Worm (Caenorhabditis elegans) whole organism, L3 larva: ENCODE measurements around the gene nsy-7.

Experiments
- R02D3.7 ChIP-seq: fragments of 150-350 bp; optimal IDR thresholded peaks from 2 replicates; lab custom pipeline; 2014; ENCODE audit warnings: missing biosample characterization, missing genetic modification characterization
- ZK546.5 ChIP-seq: sonication (generic microtip); optimal IDR thresholded peaks from 2 replicates; lab custom pipeline; 2017; ENCODE audit warnings: missing biosample characterization, missing genetic modification characterization
- aly-2 ChIP-seq: fragments of 150-350 bp; optimal IDR thresholded peaks from 2 replicates; lab custom pipeline; 2014; ENCODE audit warnings: missing biosample characterization, missing genetic modification characterization
- ama-1 ChIP-seq: fragments of 150-350 bp; optimal IDR thresholded peaks from 2 replicates; lab custom pipeline; 2018
- ceh-16 ChIP-seq: sonication (generic microtip); optimal IDR thresholded peaks from 2 replicates; lab custom pipeline; 2017; ENCODE audit warnings: missing biosample characterization, missing genetic modification characterization
- ceh-28 ChIP-seq: fragments of 150-350 bp; optimal IDR thresholded peaks from 2 replicates; lab custom pipeline; 2014; ENCODE audit warnings: missing biosample characterization, missing genetic modification reagents, missing genetic modification characterization
- ceh-82 ChIP-seq: fragments of 150-350 bp; optimal IDR thresholded peaks from 2 replicates; lab custom pipeline; 2014; ENCODE audit warnings: missing biosample characterization, missing genetic modification characterization
- ceh-9 ChIP-seq: sonication (generic microtip); optimal IDR thresholded peaks from 2 replicates; lab custom pipeline; 2018; ENCODE audit warnings: missing biosample characterization, missing genetic modification characterization
- daf-12 ChIP-seq: fragments of 150-350 bp; optimal IDR thresholded peaks from 2 replicates; lab custom pipeline; 2014; ENCODE audit warnings: missing biosample characterization, missing genetic modification reagents, missing genetic modification characterization
- egl-27 ChIP-seq: sonication (generic microtip); optimal IDR thresholded peaks from 4 replicates; lab custom pipeline; 2017; ENCODE audit warnings: missing biosample characterization, missing genetic modification reagents, missing genetic modification characterization
- egl-5 ChIP-seq: fragments of 150-350 bp; optimal IDR thresholded peaks from 2 replicates; lab custom pipeline; 2017; ENCODE audit warnings: missing biosample characterization, missing genetic modification reagents, missing genetic modification characterization, inconsistent platforms
- elt-1 ChIP-seq: fragments of 150-350 bp; optimal IDR thresholded peaks from 2 replicates; lab custom pipeline; 2014; ENCODE audit warnings: missing biosample characterization, missing genetic modification characterization
- elt-2 ChIP-seq: sonication (generic microtip); optimal IDR thresholded peaks from 2 replicates; lab custom pipeline; 2016; ENCODE audit warnings: missing genetic modification reagents, mild to moderate bottlenecking, missing genetic modification characterization, missing compliant biosample characterization
- elt-3 ChIP-seq, 3 experiments: fragments of 150-350 bp in 1 of 3; sonication (generic microtip) in 2 of 3; optimal IDR thresholded peaks; 2 replicates in 2 of 3; 4 replicates in 1 of 3; lab custom pipeline; 2014 to 2017; ENCODE audit warnings: missing biosample characterization in 3 of 3, missing genetic modification characterization in 3 of 3
- eor-1 ChIP-seq, 2 experiments: fragments of 150-350 bp; optimal IDR thresholded peaks; 2 replicates each; lab custom pipeline; 2014 to 2018; ENCODE audit warnings: missing biosample characterization in 2 of 2, missing genetic modification characterization in 2 of 2
- fkh-10 ChIP-seq: sonication (generic microtip); optimal IDR thresholded peaks from 2 replicates; lab custom pipeline; 2017; ENCODE audit warnings: missing biosample characterization, missing genetic modification reagents, missing genetic modification characterization
- fkh-2 ChIP-seq: fragments of 150-350 bp; optimal IDR thresholded peaks from 2 replicates; lab custom pipeline; 2014; ENCODE audit warnings: missing biosample characterization, missing genetic modification reagents, missing genetic modification characterization
- fos-1 ChIP-seq: fragments of 150-350 bp; optimal IDR thresholded peaks from 2 replicates; lab custom pipeline; 2014; ENCODE audit warnings: missing biosample characterization, missing genetic modification characterization
- hmg-11 ChIP-seq: sonication (generic microtip); optimal IDR thresholded peaks from 2 replicates; lab custom pipeline; 2016; ENCODE audit warnings: missing genetic modification characterization, missing compliant biosample characterization
- jun-1 ChIP-seq: fragments of 150-350 bp; optimal IDR thresholded peaks from 2 replicates; lab custom pipeline; 2014; ENCODE audit warnings: missing biosample characterization, missing genetic modification reagents, missing genetic modification characterization
- lin-15B ChIP-seq: fragments of 150-350 bp; optimal IDR thresholded peaks from 2 replicates; lab custom pipeline; 2014; ENCODE audit warnings: missing biosample characterization, missing genetic modification characterization
- lin-39 ChIP-seq: fragments of 150-350 bp; optimal IDR thresholded peaks from 2 replicates; lab custom pipeline; 2018; ENCODE audit warnings: missing biosample characterization, missing genetic modification reagents, missing genetic modification characterization
- lsy-12 ChIP-seq: sonication (generic microtip); optimal IDR thresholded peaks from 2 replicates; lab custom pipeline; 2016; ENCODE audit warnings: mild to moderate bottlenecking, missing genetic modification characterization, missing compliant biosample characterization
- mdl-1 ChIP-seq: fragments of 150-350 bp; optimal IDR thresholded peaks from 2 replicates; lab custom pipeline; 2014; ENCODE audit warnings: missing biosample characterization, missing genetic modification characterization
- mml-1 ChIP-seq: fragments of 150-350 bp; sonication (generic microtip); optimal IDR thresholded peaks from 3 replicates; lab custom pipeline; 2014; ENCODE audit warnings: missing biosample characterization, missing genetic modification characterization
- nfya-1 ChIP-seq: sonication (generic microtip); optimal IDR thresholded peaks from 2 replicates; lab custom pipeline; 2017; ENCODE audit warnings: missing genetic modification characterization, mild to moderate bottlenecking, missing compliant biosample characterization, antibody characterized with exemption, moderate library complexity; ENCODE audit not compliant: insufficient read depth
- nhr-11 ChIP-seq: fragments of 150-350 bp; optimal IDR thresholded peaks from 2 replicates; lab custom pipeline; 2014; ENCODE audit warnings: missing biosample characterization, missing genetic modification characterization
- nhr-12 ChIP-seq: fragments of 150-350 bp; optimal IDR thresholded peaks from 2 replicates; lab custom pipeline; 2014; ENCODE audit warnings: missing biosample characterization, missing genetic modification characterization
- nhr-23 ChIP-seq: fragments of 150-350 bp; optimal IDR thresholded peaks from 2 replicates; lab custom pipeline; 2014; ENCODE audit warnings: missing biosample characterization, missing genetic modification reagents, missing genetic modification characterization
- nhr-237 ChIP-seq: fragments of 150-350 bp; optimal IDR thresholded peaks from 2 replicates; lab custom pipeline; 2014; ENCODE audit warnings: missing biosample characterization, missing genetic modification characterization
- nhr-25 ChIP-seq: sonication (generic microtip); optimal IDR thresholded peaks from 2 replicates; lab custom pipeline; 2017; ENCODE audit warnings: missing biosample characterization, missing genetic modification characterization
- nhr-28 ChIP-seq: fragments of 150-350 bp; optimal IDR thresholded peaks from 2 replicates; lab custom pipeline; 2014; ENCODE audit warnings: missing biosample characterization, missing genetic modification characterization
- nhr-43 ChIP-seq: sonication (generic microtip); optimal IDR thresholded peaks from 2 replicates; lab custom pipeline; 2016; ENCODE audit warnings: mild to moderate bottlenecking, missing genetic modification characterization, missing compliant biosample characterization; ENCODE audit not compliant: poor library complexity, severe bottlenecking
- nhr-67 ChIP-seq: fragments of 150-350 bp; optimal IDR thresholded peaks from 2 replicates; lab custom pipeline; 2014; ENCODE audit warnings: missing biosample characterization, missing genetic modification characterization
- nhr-76 ChIP-seq: fragments of 150-350 bp; sonication (generic microtip); optimal IDR thresholded peaks from 5 replicates; lab custom pipeline; 2014; ENCODE audit warnings: missing biosample characterization, missing genetic modification characterization
- nhr-77 ChIP-seq: fragments of 150-350 bp; optimal IDR thresholded peaks from 2 replicates; lab custom pipeline; 2014; ENCODE audit warnings: missing biosample characterization, missing genetic modification characterization
- pha-4 ChIP-seq: fragments of 150-350 bp; optimal IDR thresholded peaks from 2 replicates; lab custom pipeline; 2014; ENCODE audit warnings: missing biosample characterization, missing genetic modification reagents, missing genetic modification characterization
- pqm-1 ChIP-seq: fragments of 150-350 bp; optimal IDR thresholded peaks from 2 replicates; lab custom pipeline; 2017; ENCODE audit warnings: missing biosample characterization, missing genetic modification characterization, inconsistent platforms
- sea-2 ChIP-seq: fragments of 150-350 bp; sonication (generic microtip); optimal IDR thresholded peaks from 4 replicates; lab custom pipeline; 2014; ENCODE audit warnings: missing biosample characterization, missing genetic modification reagents, missing genetic modification characterization
- skn-1 ChIP-seq: fragments of 150-350 bp; optimal IDR thresholded peaks from 2 replicates; lab custom pipeline; 2014; ENCODE audit warnings: missing biosample characterization, missing genetic modification characterization
- snpc-4 ChIP-seq: fragments of 150-350 bp; optimal IDR thresholded peaks from 2 replicates; lab custom pipeline; 2014; ENCODE audit warnings: missing biosample characterization, missing genetic modification characterization
- tbx-2 ChIP-seq: sonication (generic microtip); optimal IDR thresholded peaks from 2 replicates; lab custom pipeline; 2016; ENCODE audit warnings: mild to moderate bottlenecking, missing genetic modification characterization, missing compliant biosample characterization
- unc-39 ChIP-seq: sonication (generic microtip); optimal IDR thresholded peaks from 4 replicates; lab custom pipeline; 2017; ENCODE audit warnings: missing biosample characterization, missing genetic modification characterization
- unc-62 ChIP-seq: fragments of 150-350 bp; sonication (generic microtip); optimal IDR thresholded peaks from 4 replicates; lab custom pipeline; 2014; ENCODE audit warnings: missing biosample characterization, missing genetic modification reagents, missing genetic modification characterization
- zag-1 ChIP-seq: fragments of 150-350 bp; optimal IDR thresholded peaks from 2 replicates; lab custom pipeline; 2014; ENCODE audit warnings: missing biosample characterization, missing genetic modification characterization
- ztf-11 ChIP-seq: fragments of 150-350 bp; optimal IDR thresholded peaks from 2 replicates; lab custom pipeline; 2014; ENCODE audit warnings: missing biosample characterization, missing genetic modification characterization
- ztf-4 ChIP-seq: fragments of 150-350 bp; optimal IDR thresholded peaks from 2 replicates; lab custom pipeline; 2014; ENCODE audit warnings: missing biosample characterization, missing genetic modification characterization

Gene nsy-7

ce11 chrIV:8086552-8086951, at the start of gene nsy-7:
TSS of gene nsy-7 (minus strand) at chrIV:8086652.
- TF ChIP-seq ceh-9 (tag; lab: Kevin White, UChicago) (no peak), elt-2 (tag; lab: Kevin White, UChicago) (peak; percentile 15)
- TF ChIP-seq, all 47 proteins: peak for 1

ce11 chrIV:8136005-8136512, 49.6 kb upstream of the nsy-7 start, which contains the start of the genes isp-1 and islo-1:
TSS of gene isp-1 (minus strand) at chrIV:8136055.
TSS of gene islo-1 (plus strand) at chrIV:8136389.
- TF ChIP-seq nhr-43 (tag; lab: Kevin White, UChicago) (no peak), ZK546.5 (tag; lab: Kevin White, UChicago) (no peak), elt-3 (tag; optimal IDR thresholded peaks at IDR 0.05; lab: Kevin White, UChicago) (no peak), nhr-23 (tag; lab: Kevin White, UChicago) (peak; percentile 53), nhr-12 (no peak), nhr-77 (tag; lab: Kevin White, UChicago) (no peak), elt-1 (tag; lab: Kevin White, UChicago) (no peak), ztf-4 (tag; lab: Kevin White, UChicago) (no peak), nfya-1 (peak; percentile 72), nhr-25 (tag; lab: Kevin White, UChicago) (peak; percentile 55), ceh-82 (tag; lab: Kevin White, UChicago) (no peak), lin-39 (tag; lab: Kevin White, UChicago) (peak; percentile 70), lin-15B (tag; lab: Kevin White, UChicago) (peak; percentile 88), ceh-16 (tag; lab: Kevin White, UChicago) (no peak), sea-2 (no peak), ceh-28 (tag; lab: Kevin White, UChicago) (no peak), jun-1 (no peak), eor-1 (tag; optimal IDR thresholded peaks at IDR 0.05; lab: Kevin White, UChicago) (no peak), elt-2 (tag; lab: Kevin White, UChicago) (peak; percentile 49), egl-27 (tag; lab: Kevin White, UChicago) (no peak), nhr-11 (tag; lab: Kevin White, UChicago) (no peak), nhr-28 (no peak), lsy-12 (no peak), nhr-76 (tag; lab: Kevin White, UChicago) (no peak), nhr-67 (no peak), pha-4 (tag; lab: Kevin White, UChicago) (peak; percentile 75), fkh-2 (tag; lab: Kevin White, UChicago) (no peak), ztf-11 (tag; lab: Kevin White, UChicago) (no peak), fos-1 (no peak), egl-5 (no peak), pqm-1 (tag; lab: Kevin White, UChicago) (peak; percentile 39), skn-1 (no peak), ceh-9 (tag; lab: Kevin White, UChicago) (no peak), zag-1 (no peak), aly-2 (tag; lab: Kevin White, UChicago) (no peak), daf-12 (tag; lab: Kevin White, UChicago) (no peak), fkh-10 (GFP tag; lab: Kevin White, UChicago) (no peak), hmg-11 (tag; lab: Kevin White, UChicago) (peak; percentile 71), ama-1 (lab: Kevin White, UChicago) (no peak), mml-1 (tag; lab: Kevin White, UChicago) (no peak), unc-62 (GFP tag; lab: Kevin White, UChicago) (no peak), snpc-4 (tag; lab: Kevin White, UChicago) (peak; percentile 71), unc-39 (tag; lab: Kevin White, UChicago) (no peak), mdl-1 (no peak), R02D3.7 (tag; lab: Kevin White, UChicago) (no peak), nhr-237 (tag; lab: Kevin White, UChicago) (no peak), tbx-2 (tag; lab: Kevin White, UChicago) (no peak)
- TF ChIP-seq, all 47 proteins: peak for 10
